Worm (Caenorhabditis elegans) whole organism, young adult: ENCODE data around the gene ifbp-1.

ENCODE experiments used
- Y79H2A.3 ChIP-seq: fragments of 200-800 bp; sonication (Bioruptor generic); conservative IDR thresholded peaks from 2 replicates; pipeline ENCODE4 v1.3.6; 2022; ENCODE audit warnings: missing genetic modification reagents, missing genetic modification characterization, missing compliant biosample characterization
- ets-4 ChIP-seq: fragments of 200-800 bp; sonication (Bioruptor generic); optimal IDR thresholded peaks from 2 replicates; lab custom pipeline; 2018; ENCODE audit warnings: mild to moderate bottlenecking, missing genetic modification characterization, missing compliant biosample characterization
- fkh-3 ChIP-seq: sonication (generic microtip); optimal IDR thresholded peaks from 2 replicates; lab custom pipeline; 2016; ENCODE audit warnings: mild to moderate bottlenecking, missing genetic modification characterization, missing compliant biosample characterization
- nhr-179 ChIP-seq: sonication (generic microtip); optimal IDR thresholded peaks from 2 replicates; lab custom pipeline; 2016; ENCODE audit warnings: mild to moderate bottlenecking, missing genetic modification characterization, missing compliant biosample characterization
- nhr-90 ChIP-seq: sonication (generic microtip); optimal IDR thresholded peaks from 2 replicates; lab custom pipeline; 2016; ENCODE audit warnings: missing genotype, mild to moderate bottlenecking, missing genetic modification characterization, missing compliant biosample characterization

- TF ChIP-seq nhr-90 (tag; lab: Kevin White, UChicago) (no peak), nhr-179 (no peak), Y79H2A.3 (GFP tag; lab: Robert Waterston, UW) (no peak), ets-4 (no peak), fkh-3 (no peak)
Observed at ce11 chrV:13402524-13402923, 22.5 kb upstream of the ifbp-1 start.
